Fruit fly (Drosophila melanogaster) whole organism, pupa: Measurements from ENCODE around the gene CG6923.
A peak's percentile ranks its signal among the peaks of the same experiment; 100 is the strongest.

Source experiments
- CG17806 ChIP-seq: fragments of 200-800 bp; sonication (Bioruptor generic); optimal IDR thresholded peaks from 2 replicates; lab custom pipeline; 2018; ENCODE audit warnings: missing biosample characterization, mild to moderate bottlenecking, missing genetic modification characterization, moderate library complexity
- CG8159 ChIP-seq: fragments of 200-800 bp; sonication (Bioruptor generic); optimal IDR thresholded peaks from 3 replicates; lab custom pipeline; 2018; ENCODE audit warnings: missing biosample characterization, mild to moderate bottlenecking, missing genetic modification characterization, moderate library complexity
- EcR ChIP-seq: fragments of 200-800 bp; sonication (Bioruptor generic); optimal IDR thresholded peaks from 3 replicates; lab custom pipeline; 2019; ENCODE audit warnings: missing biosample characterization, missing genetic modification characterization, mild to moderate bottlenecking, moderate library complexity, missing genetic modification reagents
- fd96Ca ChIP-seq: fragments of 200-800 bp; sonication (Bioruptor generic); IDR thresholded peaks from 3 replicates; pipeline ENCODE4 v1.3.6; 2022; ENCODE audit warnings: missing biosample characterization, missing genetic modification characterization
- rn ChIP-seq: fragments of 200-800 bp; sonication (Bioruptor generic); IDR thresholded peaks from 2 replicates; pipeline ENCODE4 v1.3.6; 2022; ENCODE audit warnings: missing biosample characterization, missing genetic modification characterization

dm6 chr3R:11764279-11764880 is 14.6 kb upstream of the CG6923 start, which contains the start of gene Lk6:
- TF ChIP-seq rn, result no peak
- no peak for TF ChIP-seq fd96Ca (GFP tag; lab: Robert Waterston, UW)
- TF ChIP-seq EcR, result no peak
- no peak for TF ChIP-seq CG17806
- TF ChIP-seq CG8159, result peak; percentile 17
